Fruit fly (Drosophila melanogaster) whole organism, prepupa: ENCODE data around the gene CG43897.

Experiments used
- Blimp-1 ChIP-seq: fragments of 200-800 bp; sonication (Bioruptor generic); optimal IDR thresholded peaks from 3 replicates; lab custom pipeline; 2017; ENCODE audit warnings: missing biosample characterization, missing genetic modification characterization, mild to moderate bottlenecking, moderate library complexity, missing genetic modification reagents
- CG10669 ChIP-seq: fragments of 200-800 bp; sonication (Bioruptor generic); optimal IDR thresholded peaks from 3 replicates; lab custom pipeline; 2018; ENCODE audit warnings: missing biosample characterization, mild to moderate bottlenecking, missing genetic modification characterization, moderate library complexity
- CG11762 ChIP-seq: fragments of 200-800 bp; sonication (Bioruptor generic); optimal IDR thresholded peaks from 3 replicates; lab custom pipeline; 2016; ENCODE audit warnings: missing biosample characterization, missing genetic modification characterization; ENCODE audit not compliant: insufficient read depth
- CG15336 ChIP-seq: fragments of 200-800 bp; sonication (Bioruptor generic); IDR thresholded peaks from 2 replicates; pipeline ENCODE4 v1.3.6; 2022; ENCODE audit warnings: missing biosample characterization, missing genetic modification characterization
- CG16779 ChIP-seq: fragments of 200-800 bp; sonication (Bioruptor generic); optimal IDR thresholded peaks from 3 replicates; lab custom pipeline; 2017; ENCODE audit warnings: missing biosample characterization, mild to moderate bottlenecking, missing genetic modification characterization
- CG31627 ChIP-seq: fragments of 200-800 bp; sonication (Bioruptor generic); optimal IDR thresholded peaks from 3 replicates; lab custom pipeline; 2016; ENCODE audit warnings: missing biosample characterization, missing genetic modification characterization
- CG34406 ChIP-seq: fragments of 200-800 bp; sonication (Bioruptor generic); optimal IDR thresholded peaks from 3 replicates; lab custom pipeline; 2016; ENCODE audit warnings: missing biosample characterization, missing genetic modification characterization
- CG6163 ChIP-seq: fragments of 200-800 bp; sonication (Bioruptor generic); IDR thresholded peaks from 3 replicates; pipeline ENCODE4 v1.3.6; 2022; ENCODE audit warnings: missing biosample characterization, missing genetic modification characterization
- CG6276 ChIP-seq: fragments of 200-800 bp; sonication (Bioruptor generic); optimal IDR thresholded peaks from 2 replicates; lab custom pipeline; 2017; ENCODE audit warnings: missing biosample characterization, mild to moderate bottlenecking, missing genetic modification characterization
- CG6792 ChIP-seq: fragments of 200-800 bp; sonication (Bioruptor generic); optimal IDR thresholded peaks from 3 replicates; lab custom pipeline; 2016; ENCODE audit warnings: missing biosample characterization, missing genetic modification characterization
- CG6808 ChIP-seq: fragments of 200-800 bp; sonication (Bioruptor generic); optimal IDR thresholded peaks from 3 replicates; lab custom pipeline; 2017; ENCODE audit warnings: missing biosample characterization, missing genetic modification characterization, mild to moderate bottlenecking, moderate library complexity, missing genetic modification reagents
- CG6854 ChIP-seq: fragments of 200-800 bp; sonication (Bioruptor generic); optimal IDR thresholded peaks from 2 replicates; lab custom pipeline; 2017; ENCODE audit warnings: missing biosample characterization, mild to moderate bottlenecking, missing genetic modification characterization
- CG7368 ChIP-seq: fragments of 200-800 bp; sonication (Bioruptor generic); optimal IDR thresholded peaks from 3 replicates; lab custom pipeline; 2016; ENCODE audit warnings: missing biosample characterization, missing genetic modification characterization
- CG8119 ChIP-seq: fragments of 200-800 bp; sonication (Bioruptor generic); IDR thresholded peaks from 3 replicates; pipeline ENCODE4 v1.3.6; 2022; ENCODE audit warnings: missing biosample characterization, missing genetic modification characterization
- CG8319 ChIP-seq: fragments of 200-800 bp; sonication (Bioruptor generic); optimal IDR thresholded peaks from 3 replicates; lab custom pipeline; 2016; ENCODE audit warnings: missing biosample characterization, missing genetic modification characterization
- CG8632 ChIP-seq: fragments of 200-800 bp; sonication (Bioruptor generic); optimal IDR thresholded peaks from 3 replicates; lab custom pipeline; 2016; ENCODE audit warnings: missing biosample characterization, missing genetic modification characterization
- CG9139 ChIP-seq: fragments of 200-800 bp; sonication (Bioruptor generic); optimal IDR thresholded peaks from 3 replicates; lab custom pipeline; 2017; ENCODE audit warnings: missing biosample characterization, mild to moderate bottlenecking, missing genetic modification characterization
- Eip78C ChIP-seq: fragments of 200-800 bp; sonication (Bioruptor generic); peaks from one replicate; lab custom pipeline; 2016; ENCODE audit warnings: missing biosample characterization, missing genetic modification characterization
- Eip93F ChIP-seq: fragments of 200-800 bp; sonication (Bioruptor generic); optimal IDR thresholded peaks from 2 replicates; lab custom pipeline; 2016; ENCODE audit warnings: missing biosample characterization, mild to moderate bottlenecking, missing genetic modification characterization
- Ets21C ChIP-seq: fragments of 200-800 bp; sonication (Bioruptor generic); optimal IDR thresholded peaks from 3 replicates; lab custom pipeline; 2016; ENCODE audit warnings: missing biosample characterization, missing genetic modification characterization
- Ets96B ChIP-seq: fragments of 200-800 bp; optimal IDR thresholded peaks from 2 replicates; lab custom pipeline; 2019; ENCODE audit warnings: missing biosample characterization, mild to moderate bottlenecking, missing genetic modification characterization, moderate library complexity
- Smox ChIP-seq: fragments of 200-800 bp; sonication (Bioruptor generic); optimal IDR thresholded peaks from 3 replicates; lab custom pipeline; 2016; ENCODE audit warnings: missing biosample characterization, missing genetic modification characterization
- Sox102F ChIP-seq: fragments of 200-800 bp; sonication (Bioruptor generic); optimal IDR thresholded peaks from 2 replicates; lab custom pipeline; 2016; ENCODE audit warnings: missing biosample characterization, mild to moderate bottlenecking, missing genetic modification characterization
- achi ChIP-seq: fragments of 200-800 bp; sonication (Bioruptor generic); optimal IDR thresholded peaks from 3 replicates; lab custom pipeline; 2016; ENCODE audit warnings: missing biosample characterization, missing genetic modification characterization
- acj6 ChIP-seq: fragments of 200-800 bp; sonication (Bioruptor generic); optimal IDR thresholded peaks from 3 replicates; lab custom pipeline; 2016; ENCODE audit warnings: missing biosample characterization, missing genetic modification characterization
- dac ChIP-seq: fragments of 200-800 bp; sonication (Bioruptor generic); optimal IDR thresholded peaks from 2 replicates; lab custom pipeline; 2017; ENCODE audit warnings: missing biosample characterization, mild to moderate bottlenecking, missing genetic modification characterization
- dsx ChIP-seq: fragments of 200-800 bp; optimal IDR thresholded peaks from 3 replicates; lab custom pipeline; 2019; ENCODE audit warnings: missing biosample characterization, mild to moderate bottlenecking, missing genetic modification characterization, moderate library complexity; ENCODE audit not compliant: poor library complexity, severe bottlenecking
- eg ChIP-seq: fragments of 200-800 bp; sonication (Bioruptor generic); IDR thresholded peaks from 3 replicates; pipeline ENCODE4 v1.3.6; 2022; ENCODE audit warnings: missing biosample characterization, missing genetic modification characterization
- esn ChIP-seq: fragments of 200-800 bp; sonication (Bioruptor generic); optimal IDR thresholded peaks from 2 replicates; lab custom pipeline; 2016; ENCODE audit warnings: missing biosample characterization, mild to moderate bottlenecking, missing genetic modification characterization, moderate library complexity
- fd59A ChIP-seq: fragments of 200-800 bp; sonication (Bioruptor generic); optimal IDR thresholded peaks from 2 replicates; lab custom pipeline; 2017; ENCODE audit warnings: missing biosample characterization, mild to moderate bottlenecking, missing genetic modification characterization, missing genetic modification reagents
- fd85E ChIP-seq: fragments of 200-800 bp; sonication (Bioruptor generic); optimal IDR thresholded peaks from 3 replicates; lab custom pipeline; 2016; ENCODE audit warnings: missing biosample characterization, missing genetic modification characterization
- net ChIP-seq: fragments of 200-800 bp; sonication (Bioruptor generic); optimal IDR thresholded peaks from 3 replicates; lab custom pipeline; 2016; ENCODE audit warnings: missing biosample characterization, missing genetic modification characterization
- salr ChIP-seq, 2 experiments: fragments of 200-800 bp; sonication (Bioruptor generic); optimal IDR thresholded peaks; 3 replicates each; lab custom pipeline; 2016 to 2018; ENCODE audit warnings: missing biosample characterization in 2 of 2, missing genetic modification characterization in 2 of 2, mild to moderate bottlenecking in 1 of 2
- spab ChIP-seq: fragments of 200-800 bp; sonication (Bioruptor generic); optimal IDR thresholded peaks from 2 replicates; lab custom pipeline; 2017; ENCODE audit warnings: missing biosample characterization, mild to moderate bottlenecking, missing genetic modification characterization, missing genetic modification reagents
- ss ChIP-seq, 2 experiments: fragments of 200-800 bp; sonication (Bioruptor generic); optimal IDR thresholded peaks; 2 replicates in 1 of 2; 3 replicates in 1 of 2; lab custom pipeline; 2017 to 2018; ENCODE audit warnings: mild to moderate bottlenecking in 2 of 2, missing biosample characterization in 2 of 2, missing genetic modification characterization in 2 of 2, moderate library complexity in 1 of 2
- vri ChIP-seq: fragments of 200-800 bp; sonication (Bioruptor generic); optimal IDR thresholded peaks from 3 replicates; lab custom pipeline; 2016; ENCODE audit warnings: missing biosample characterization, mild to moderate bottlenecking, missing genetic modification characterization

CG43897 gene

dm6 chr3L:9814621-9815020 is 974 bp downstream of the CG43897 start (continued):
- TF ChIP-seq CG8319 (no peak), eg (GFP tag; lab: Robert Waterston, UW) (peak; percentile 84), CG8632 (no peak), Eip93F (GFP tag; lab: Kevin White, UChicago) (no peak), CG10669 (no peak)
- TF ChIP-seq, all 60 proteins: peak for 6

- TF ChIP-seq eg (GFP tag; lab: Robert Waterston, UW), result peak; percentile 51; the same call in 1 of the 3 replicates
- TF ChIP-seq CG8119, result peak; percentile 26; the same call in 1 of the 3 replicates
- peak; percentile 21; the same call in 1 of the 2 replicates for TF ChIP-seq CG15336 (GFP tag; lab: Robert Waterston, UW)
- no peak for TF ChIP-seq Blimp-1 (GFP tag; lab: Kevin White, UChicago)
- TF ChIP-seq CG6163 (GFP tag; lab: Robert Waterston, UW), result 0 out of 3 replicates have a peak, but pooled peaks have one; percentile 31
Observed at dm6 chr3L:9815705-9816104, 2.1 kb downstream of the CG43897 start.

DNA sequence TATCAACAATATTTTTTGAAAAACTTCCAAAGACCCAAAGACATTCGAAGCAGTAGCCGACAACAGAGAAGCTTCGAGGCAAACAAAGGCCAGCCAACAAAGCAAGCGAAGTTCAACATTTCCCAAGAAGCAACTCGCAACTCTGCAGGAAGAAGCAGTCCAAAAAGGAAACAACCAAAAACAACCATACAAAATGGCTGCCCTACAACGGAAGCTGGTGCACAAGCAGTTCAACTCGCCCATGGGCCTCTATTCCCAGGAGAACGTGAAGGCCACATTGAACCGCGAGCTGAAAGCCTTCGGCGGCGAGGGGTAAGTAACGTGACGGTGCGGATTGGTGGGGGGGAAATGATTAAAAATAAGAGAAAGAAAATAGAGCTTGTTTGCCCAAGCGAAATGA is 6.6 kb downstream of the CG43897 start:
- TF ChIP-seq Smox (GFP tag; lab: Kevin White, UChicago) (no peak), vri (GFP tag; lab: Kevin White, UChicago) (no peak), CG31627 (GFP tag; lab: Kevin White, UChicago) (no peak), salr (GFP tag; optimal IDR thresholded peaks at IDR 0.05; lab: Kevin White, UChicago) (no peak), CG6792 (GFP tag; lab: Kevin White, UChicago) (no peak), CG34406 (GFP tag; lab: Kevin White, UChicago) (no peak), CG8632 (no peak), CG6808 (GFP tag; lab: Kevin White, UChicago) (no peak), CG6854 (GFP tag; lab: Kevin White, UChicago) (no peak), esn (GFP tag; lab: Kevin White, UChicago) (no peak), fd59A (GFP tag; lab: Kevin White, UChicago) (no peak), CG9139 (GFP tag; lab: Kevin White, UChicago) (no peak), CG8119 (no peak), Eip78C (GFP tag; lab: Kevin White, UChicago) (no peak), Ets21C (GFP tag; lab: Kevin White, UChicago) (no peak), dsx (GFP tag; lab: Kevin White, UChicago) (no peak), spab (GFP tag; lab: Kevin White, UChicago) (no peak), Sox102F (no peak)

dm6 chr3L:9821138-9821681 is 7.6 kb downstream of the CG43897 start:
- TF ChIP-seq CG6163 (GFP tag; lab: Robert Waterston, UW) (0 out of 3 replicates have a peak, but pooled peaks have one; percentile 23), CG15336 (GFP tag; lab: Robert Waterston, UW) (peak; percentile 35; the same call in 1 of the 2 replicates), CG16779 (no peak), CG7368 (GFP tag; lab: Kevin White, UChicago) (no peak), CG11762 (no peak)

DNA sequence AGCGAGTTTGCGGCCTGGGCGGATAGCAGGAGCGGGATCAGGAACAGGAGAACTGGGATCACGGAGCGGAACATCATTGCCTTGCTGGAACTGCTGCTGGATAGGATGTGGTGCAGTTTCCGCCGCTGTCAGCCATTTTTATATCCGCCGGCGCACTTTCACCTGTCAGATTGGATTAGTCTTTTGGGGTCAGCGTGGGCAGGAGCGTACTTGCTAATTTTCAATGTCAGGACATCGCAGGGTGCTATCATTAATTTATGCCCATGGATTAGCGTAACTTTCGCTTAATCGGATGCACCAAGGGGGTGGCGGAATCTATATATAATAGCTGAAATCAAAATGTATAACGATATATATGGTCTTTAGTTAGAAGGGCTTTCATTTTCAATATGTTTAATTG is 10.2 kb downstream of the CG43897 start, which contains the start of gene Ilp5:
Gene Ilp5, minus strand, starts transcription at position 101 of the 400 bp plus-strand sequence.
- TF ChIP-seq dac (no peak), salr (GFP tag; optimal IDR thresholded peaks at IDR 0.05; lab: Kevin White, UChicago) (no peak), CG7368 (GFP tag; lab: Kevin White, UChicago) (no peak), ss (GFP tag; optimal IDR thresholded peaks at IDR 0.05; lab: Kevin White, UChicago) (no peak), acj6 (no peak), fd85E (GFP tag; lab: Kevin White, UChicago) (no peak), Sox102F (no peak), CG9139 (GFP tag; lab: Kevin White, UChicago) (no peak), Ets96B (no peak), fd59A (GFP tag; lab: Kevin White, UChicago) (no peak), CG10669 (no peak), CG31627 (GFP tag; lab: Kevin White, UChicago) (no peak), net (GFP tag; lab: Kevin White, UChicago) (no peak), achi (no peak), Ets21C (GFP tag; lab: Kevin White, UChicago) (no peak), CG6276 (GFP tag; lab: Kevin White, UChicago) (no peak)
